Fruit fly (Drosophila melanogaster) whole organism, prepupa: Measurements from ENCODE around the gene CG13126.
A peak's percentile ranks its signal among the peaks of the same experiment; 100 is the strongest.

ENCODE experiments used
- Blimp-1 ChIP-seq: fragments of 200-800 bp; sonication (Bioruptor generic); optimal IDR thresholded peaks from 3 replicates; lab custom pipeline; 2017; ENCODE audit warnings: missing biosample characterization, missing genetic modification characterization, mild to moderate bottlenecking, moderate library complexity, missing genetic modification reagents
- CG10631 ChIP-seq: fragments of 200-800 bp; sonication (Bioruptor generic); optimal IDR thresholded peaks from 2 replicates; lab custom pipeline; 2016; ENCODE audit warnings: missing biosample characterization, missing genetic modification characterization
- CG10669 ChIP-seq: fragments of 200-800 bp; sonication (Bioruptor generic); optimal IDR thresholded peaks from 3 replicates; lab custom pipeline; 2018; ENCODE audit warnings: missing biosample characterization, mild to moderate bottlenecking, missing genetic modification characterization, moderate library complexity
- CG11294 ChIP-seq: fragments of 200-800 bp; sonication (Bioruptor generic); IDR thresholded peaks from 2 replicates; pipeline ENCODE4 v1.3.6; 2022; ENCODE audit warnings: missing biosample characterization, missing genetic modification characterization
- CG11762 ChIP-seq: fragments of 200-800 bp; sonication (Bioruptor generic); optimal IDR thresholded peaks from 3 replicates; lab custom pipeline; 2016; ENCODE audit warnings: missing biosample characterization, missing genetic modification characterization; ENCODE audit not compliant: insufficient read depth
- CG11902 ChIP-seq: fragments of 200-800 bp; sonication (Bioruptor generic); optimal IDR thresholded peaks from 3 replicates; lab custom pipeline; 2016; ENCODE audit warnings: missing biosample characterization, missing genetic modification characterization
- CG1621 ChIP-seq: fragments of 200-800 bp; sonication (Bioruptor generic); optimal IDR thresholded peaks from 3 replicates; lab custom pipeline; 2018; ENCODE audit warnings: missing biosample characterization, mild to moderate bottlenecking, missing genetic modification characterization
- CG16779 ChIP-seq: fragments of 200-800 bp; sonication (Bioruptor generic); optimal IDR thresholded peaks from 3 replicates; lab custom pipeline; 2017; ENCODE audit warnings: missing biosample characterization, mild to moderate bottlenecking, missing genetic modification characterization
- CG3032 ChIP-seq: fragments of 200-800 bp; optimal IDR thresholded peaks from 2 replicates; lab custom pipeline; 2019; ENCODE audit warnings: missing biosample characterization, mild to moderate bottlenecking, missing genetic modification characterization, moderate library complexity
- CG31627 ChIP-seq: fragments of 200-800 bp; sonication (Bioruptor generic); optimal IDR thresholded peaks from 3 replicates; lab custom pipeline; 2016; ENCODE audit warnings: missing biosample characterization, missing genetic modification characterization
- CG32006 ChIP-seq: fragments of 200-800 bp; sonication (Bioruptor generic); optimal IDR thresholded peaks from 3 replicates; lab custom pipeline; 2017; ENCODE audit warnings: missing biosample characterization, mild to moderate bottlenecking, missing genetic modification characterization
- CG3919 ChIP-seq: fragments of 200-800 bp; sonication (Bioruptor generic); optimal IDR thresholded peaks from 3 replicates; lab custom pipeline; 2016; ENCODE audit warnings: missing biosample characterization, missing genetic modification characterization
- CG4318 ChIP-seq: fragments of 200-800 bp; sonication (Bioruptor generic); optimal IDR thresholded peaks from 3 replicates; lab custom pipeline; 2017; ENCODE audit warnings: missing biosample characterization, mild to moderate bottlenecking, missing genetic modification characterization
- CG6163 ChIP-seq: fragments of 200-800 bp; sonication (Bioruptor generic); IDR thresholded peaks from 3 replicates; pipeline ENCODE4 v1.3.6; 2022; ENCODE audit warnings: missing biosample characterization, missing genetic modification characterization
- CG6792 ChIP-seq: fragments of 200-800 bp; sonication (Bioruptor generic); optimal IDR thresholded peaks from 3 replicates; lab custom pipeline; 2016; ENCODE audit warnings: missing biosample characterization, missing genetic modification characterization
- CG6854 ChIP-seq: fragments of 200-800 bp; sonication (Bioruptor generic); optimal IDR thresholded peaks from 2 replicates; lab custom pipeline; 2017; ENCODE audit warnings: missing biosample characterization, mild to moderate bottlenecking, missing genetic modification characterization
- CG7368 ChIP-seq: fragments of 200-800 bp; sonication (Bioruptor generic); optimal IDR thresholded peaks from 3 replicates; lab custom pipeline; 2016; ENCODE audit warnings: missing biosample characterization, missing genetic modification characterization
- CG8119 ChIP-seq: fragments of 200-800 bp; sonication (Bioruptor generic); IDR thresholded peaks from 3 replicates; pipeline ENCODE4 v1.3.6; 2022; ENCODE audit warnings: missing biosample characterization, missing genetic modification characterization
- CG8319 ChIP-seq: fragments of 200-800 bp; sonication (Bioruptor generic); optimal IDR thresholded peaks from 3 replicates; lab custom pipeline; 2016; ENCODE audit warnings: missing biosample characterization, missing genetic modification characterization
- CG9139 ChIP-seq: fragments of 200-800 bp; sonication (Bioruptor generic); optimal IDR thresholded peaks from 3 replicates; lab custom pipeline; 2017; ENCODE audit warnings: missing biosample characterization, mild to moderate bottlenecking, missing genetic modification characterization
- Eip75B ChIP-seq: fragments of 200-800 bp; sonication (Bioruptor generic); optimal IDR thresholded peaks from 3 replicates; lab custom pipeline; 2016; ENCODE audit warnings: missing biosample characterization, missing genetic modification characterization
- Eip78C ChIP-seq: fragments of 200-800 bp; sonication (Bioruptor generic); peaks from one replicate; lab custom pipeline; 2016; ENCODE audit warnings: missing biosample characterization, missing genetic modification characterization
- Ets21C ChIP-seq: fragments of 200-800 bp; sonication (Bioruptor generic); optimal IDR thresholded peaks from 3 replicates; lab custom pipeline; 2016; ENCODE audit warnings: missing biosample characterization, missing genetic modification characterization
- Ets96B ChIP-seq: fragments of 200-800 bp; optimal IDR thresholded peaks from 2 replicates; lab custom pipeline; 2019; ENCODE audit warnings: missing biosample characterization, mild to moderate bottlenecking, missing genetic modification characterization, moderate library complexity
- Gug ChIP-seq: fragments of 200-800 bp; sonication (Bioruptor generic); IDR thresholded peaks from 2 replicates; pipeline ENCODE4 v1.3.6; 2022; ENCODE audit warnings: missing biosample characterization, missing genetic modification characterization
- Hr38 ChIP-seq: sonication (Bioruptor generic); optimal IDR thresholded peaks from 2 replicates; lab custom pipeline; 2016; ENCODE audit warnings: missing biosample characterization, missing genetic modification characterization
- Hr39 ChIP-seq: fragments of 200-800 bp; sonication (Bioruptor generic); optimal IDR thresholded peaks from 2 replicates; lab custom pipeline; 2016; ENCODE audit warnings: missing biosample characterization, missing genetic modification characterization
- Hr4 ChIP-seq: fragments of 200-800 bp; sonication (Bioruptor generic); optimal IDR thresholded peaks from 3 replicates; lab custom pipeline; 2016; ENCODE audit warnings: missing biosample characterization, missing genetic modification characterization
- Lpt ChIP-seq: fragments of 200-800 bp; sonication (Bioruptor generic); optimal IDR thresholded peaks from 3 replicates; lab custom pipeline; 2016; ENCODE audit warnings: missing biosample characterization, missing genetic modification characterization
- Met ChIP-seq: fragments of 200-800 bp; sonication (Bioruptor generic); optimal IDR thresholded peaks from 3 replicates; lab custom pipeline; 2016; ENCODE audit warnings: missing biosample characterization, missing genetic modification characterization
- Sox14 ChIP-seq: fragments of 200-800 bp; sonication (Bioruptor generic); optimal IDR thresholded peaks from 3 replicates; lab custom pipeline; 2016; ENCODE audit warnings: missing biosample characterization, missing genetic modification characterization
- Sox15 ChIP-seq: fragments of 200-800 bp; sonication (Bioruptor generic); optimal IDR thresholded peaks from 3 replicates; lab custom pipeline; 2016; ENCODE audit warnings: missing biosample characterization, missing genetic modification characterization
- achi ChIP-seq: fragments of 200-800 bp; sonication (Bioruptor generic); optimal IDR thresholded peaks from 3 replicates; lab custom pipeline; 2016; ENCODE audit warnings: missing biosample characterization, missing genetic modification characterization
- cyc ChIP-seq: fragments of 200-800 bp; sonication (Bioruptor generic); optimal IDR thresholded peaks from 3 replicates; lab custom pipeline; 2016; ENCODE audit warnings: missing biosample characterization, missing genetic modification characterization
- dac ChIP-seq: fragments of 200-800 bp; sonication (Bioruptor generic); optimal IDR thresholded peaks from 2 replicates; lab custom pipeline; 2017; ENCODE audit warnings: missing biosample characterization, mild to moderate bottlenecking, missing genetic modification characterization
- dsx ChIP-seq: fragments of 200-800 bp; optimal IDR thresholded peaks from 3 replicates; lab custom pipeline; 2019; ENCODE audit warnings: missing biosample characterization, mild to moderate bottlenecking, missing genetic modification characterization, moderate library complexity; ENCODE audit not compliant: poor library complexity, severe bottlenecking
- fd59A ChIP-seq: fragments of 200-800 bp; sonication (Bioruptor generic); optimal IDR thresholded peaks from 2 replicates; lab custom pipeline; 2017; ENCODE audit warnings: missing biosample characterization, mild to moderate bottlenecking, missing genetic modification characterization, missing genetic modification reagents
- fkh ChIP-seq: fragments of 200-800 bp; sonication (Bioruptor generic); optimal IDR thresholded peaks from 3 replicates; lab custom pipeline; 2017; ENCODE audit warnings: missing biosample characterization, mild to moderate bottlenecking, missing genetic modification characterization, moderate library complexity
- lz ChIP-seq: fragments of 200-800 bp; sonication (Bioruptor generic); optimal IDR thresholded peaks from 3 replicates; lab custom pipeline; 2016; ENCODE audit warnings: missing biosample characterization, missing genetic modification characterization
- net ChIP-seq: fragments of 200-800 bp; sonication (Bioruptor generic); optimal IDR thresholded peaks from 3 replicates; lab custom pipeline; 2016; ENCODE audit warnings: missing biosample characterization, missing genetic modification characterization
- pdm3 ChIP-seq: fragments of 200-800 bp; sonication (Bioruptor generic); optimal IDR thresholded peaks from 3 replicates; lab custom pipeline; 2016; ENCODE audit warnings: missing biosample characterization, missing genetic modification characterization
- ss ChIP-seq, 2 experiments: fragments of 200-800 bp; sonication (Bioruptor generic); optimal IDR thresholded peaks; 2 replicates in 1 of 2; 3 replicates in 1 of 2; lab custom pipeline; 2017 to 2018; ENCODE audit warnings: mild to moderate bottlenecking in 2 of 2, missing biosample characterization in 2 of 2, missing genetic modification characterization in 2 of 2, moderate library complexity in 1 of 2
- svp ChIP-seq: fragments of 200-800 bp; sonication (Bioruptor generic); peaks from one replicate; lab custom pipeline; 2016; ENCODE audit warnings: missing biosample characterization, missing genetic modification characterization
- topi ChIP-seq: fragments of 200-800 bp; sonication (Bioruptor generic); optimal IDR thresholded peaks from 3 replicates; lab custom pipeline; 2016; ENCODE audit warnings: missing biosample characterization, missing genetic modification characterization
- vri ChIP-seq: fragments of 200-800 bp; sonication (Bioruptor generic); optimal IDR thresholded peaks from 3 replicates; lab custom pipeline; 2016; ENCODE audit warnings: missing biosample characterization, mild to moderate bottlenecking, missing genetic modification characterization

CG13126 gene

dm6 chr2L:9988201-9988990, 34.4 kb upstream of the CG13126 start:
- TF ChIP-seq net (GFP tag; lab: Kevin White, UChicago) (peak; percentile 10), vri (GFP tag; lab: Kevin White, UChicago) (peak; percentile 2), cyc (no peak), Sox15 (GFP tag; lab: Kevin White, UChicago) (no peak), Blimp-1 (GFP tag; lab: Kevin White, UChicago) (peak; percentile 61), svp (peak; percentile 26), Eip78C (GFP tag; lab: Kevin White, UChicago) (peak; percentile 40)
- TF ChIP-seq, all 60 proteins: peak for 5

DNA sequence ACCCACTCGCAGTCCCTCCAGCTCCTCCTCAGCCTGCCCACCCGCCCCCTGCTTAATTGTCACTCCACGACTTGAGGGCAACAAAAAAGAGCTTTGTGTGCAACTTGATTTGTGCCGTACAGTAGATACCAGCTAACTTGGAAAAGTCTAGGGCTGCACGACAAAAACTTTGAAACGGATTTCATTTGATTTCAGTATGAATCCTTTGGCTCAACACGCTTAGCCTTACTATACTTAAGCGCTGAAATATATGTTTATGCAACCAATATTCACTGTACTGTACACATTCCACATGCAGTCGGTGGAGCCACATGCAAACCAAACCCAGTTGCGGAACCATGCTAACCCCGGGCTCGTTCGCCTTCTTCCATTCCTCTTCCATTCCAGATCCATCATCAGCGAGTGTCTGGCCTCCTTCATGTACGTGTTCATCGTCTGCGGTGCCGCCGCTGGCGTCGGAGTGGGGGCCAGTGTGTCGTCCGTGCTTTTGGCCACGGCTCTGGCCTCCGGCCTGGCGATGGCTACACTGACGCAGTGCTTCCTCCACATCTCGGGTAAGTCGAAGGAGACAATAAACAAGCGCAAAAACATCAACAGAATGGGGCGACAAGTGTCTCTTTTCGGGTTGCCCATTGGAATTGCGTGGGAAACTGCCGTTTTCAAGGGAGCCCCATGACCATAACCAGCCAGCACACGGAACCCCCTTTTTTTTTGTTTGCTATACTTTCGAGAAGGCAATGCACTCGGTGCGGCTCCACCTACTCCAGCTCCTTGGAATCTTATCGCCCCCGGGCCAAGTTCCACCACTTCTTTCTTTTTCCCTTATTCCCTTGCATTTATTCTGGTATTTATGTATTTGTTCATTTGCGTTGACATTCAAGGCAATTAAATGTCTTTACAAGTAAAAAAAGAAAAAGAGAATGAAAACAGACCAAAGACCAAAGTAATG, 32.7 kb upstream of the CG13126 start:
- TF ChIP-seq CG16779 (tag; lab: Kevin White, UChicago) = peak; percentile 72
- peak; percentile 80 for TF ChIP-seq Sox15 (GFP tag; lab: Kevin White, UChicago)
- peak; percentile 78 for TF ChIP-seq CG4318 (GFP tag; lab: Kevin White, UChicago)
- no peak for TF ChIP-seq fkh (GFP tag; lab: Kevin White, UChicago)
- peak; percentile 95 for TF ChIP-seq Met (GFP tag; lab: Kevin White, UChicago)
- TF ChIP-seq CG7368 (GFP tag; lab: Kevin White, UChicago) = peak; percentile 91
- TF ChIP-seq Eip75B = peak; percentile 83
- TF ChIP-seq CG3919 (GFP tag; lab: Kevin White, UChicago) = peak; percentile 95
- peak; percentile 79 for TF ChIP-seq CG11294 (GFP tag; lab: Robert Waterston, UW)
- peak; percentile 88 for TF ChIP-seq CG6854 (GFP tag; lab: Kevin White, UChicago)
- TF ChIP-seq CG8319 (GFP tag; lab: Kevin White, UChicago) = peak; percentile 85
- TF ChIP-seq CG8119 (GFP tag; lab: Robert Waterston, UW) = peak; percentile 90
- peak; percentile 94 for TF ChIP-seq CG10669 (GFP tag; lab: Kevin White, UChicago)
- peak; percentile 93 for TF ChIP-seq Hr39 (GFP tag; lab: Kevin White, UChicago)
- peak; percentile 93 for TF ChIP-seq CG3032 (tag; lab: Kevin White, UChicago)
- peak; percentile 92 for TF ChIP-seq achi (GFP tag; lab: Kevin White, UChicago)
- no peak for TF ChIP-seq Hr38 (GFP tag; lab: Kevin White, UChicago)
- TF ChIP-seq CG6792 = peak; percentile 90
- TF ChIP-seq topi (GFP tag; lab: Kevin White, UChicago) = peak; percentile 92
- peak; percentile 83 for TF ChIP-seq Lpt
- peak; percentile 81 for TF ChIP-seq lz
- peak; percentile 90 for TF ChIP-seq CG11902 (GFP tag; lab: Kevin White, UChicago)
- TF ChIP-seq CG1621 (tag; lab: Kevin White, UChicago) = peak; percentile 93
- peak; percentile 91 for TF ChIP-seq fd59A
- peak; percentile 49 for TF ChIP-seq dac (GFP tag; lab: Kevin White, UChicago)
- TF ChIP-seq Gug (GFP tag; lab: Robert Waterston, UW) = peak; percentile 88
- peak; percentile 80 for TF ChIP-seq CG11762 (GFP tag; lab: Kevin White, UChicago)
- peak; percentile 88 for TF ChIP-seq CG32006 (GFP tag; lab: Kevin White, UChicago)
- peak; percentile 89 for TF ChIP-seq pdm3
- TF ChIP-seq CG31627 (GFP tag; lab: Kevin White, UChicago) = peak; percentile 93
- peak; percentile 59 for TF ChIP-seq Hr4 (GFP tag; lab: Kevin White, UChicago)
- TF ChIP-seq Ets21C (GFP tag; lab: Kevin White, UChicago) = peak; percentile 88
- peak; percentile 97 for TF ChIP-seq CG6163 (GFP tag; lab: Robert Waterston, UW)
- peak; percentile 94 for TF ChIP-seq dsx (GFP tag; lab: Kevin White, UChicago)
- TF ChIP-seq cyc = peak; percentile 94
- peak; percentile 94 for TF ChIP-seq Sox14
- peak; percentile 94 for TF ChIP-seq CG10631
- TF ChIP-seq Eip78C (GFP tag; lab: Kevin White, UChicago) = peak; percentile 97
- peak; percentile 90 for TF ChIP-seq CG9139 (GFP tag; lab: Kevin White, UChicago)
- peak; percentile 94 for TF ChIP-seq Ets96B (tag; lab: Kevin White, UChicago)
- TF ChIP-seq svp = peak; percentile 97
- peak; percentile 92 to 94 for TF ChIP-seq ss (GFP tag; optimal IDR thresholded peaks at IDR 0.05; lab: Kevin White, UChicago)
